Fruit fly (Drosophila melanogaster) whole organism, adult: ENCODE measurements around the gene Pmi.

Source experiments
- CG11617 ChIP-seq: fragments of 200-800 bp; sonication (Bioruptor generic); optimal IDR thresholded peaks from 2 replicates; lab custom pipeline; 2017; ENCODE audit warnings: mild to moderate bottlenecking, missing biosample characterization, missing genetic modification reagents, missing genetic modification characterization
- CG12768 ChIP-seq: fragments of 200-800 bp; sonication (Bioruptor generic); optimal IDR thresholded peaks from 2 replicates; lab custom pipeline; 2017; ENCODE audit warnings: missing biosample characterization, missing genetic modification characterization, mild to moderate bottlenecking, moderate library complexity, missing genetic modification reagents
- CG1620 ChIP-seq: fragments of 200-800 bp; sonication (Bioruptor generic); optimal IDR thresholded peaks from 2 replicates; lab custom pipeline; 2016; ENCODE audit warnings: missing biosample characterization, missing genetic modification characterization
- CG33017 ChIP-seq: fragments of 200-800 bp; sonication (Bioruptor generic); optimal IDR thresholded peaks from 2 replicates; lab custom pipeline; 2018; ENCODE audit warnings: missing biosample characterization, mild to moderate bottlenecking, missing genetic modification characterization, moderate library complexity
- CG5204 ChIP-seq: fragments of 200-800 bp; sonication (Bioruptor generic); optimal IDR thresholded peaks from 2 replicates; lab custom pipeline; 2016; ENCODE audit warnings: missing biosample characterization, missing genetic modification characterization
- CG7101 ChIP-seq: fragments of 200-800 bp; sonication (Bioruptor generic); optimal IDR thresholded peaks from 2 replicates; lab custom pipeline; 2018; ENCODE audit warnings: missing biosample characterization, mild to moderate bottlenecking, missing genetic modification characterization, moderate library complexity
- Clk ChIP-seq: fragments of 200-800 bp; sonication (Bioruptor generic); optimal IDR thresholded peaks from 2 replicates; lab custom pipeline; 2017; ENCODE audit warnings: missing biosample characterization, missing genetic modification characterization
- Crg-1 ChIP-seq: fragments of 200-800 bp; sonication (Bioruptor generic); optimal IDR thresholded peaks from 2 replicates; lab custom pipeline; 2016; ENCODE audit warnings: missing biosample characterization, missing genetic modification characterization
- Hr96 ChIP-seq: fragments of 200-800 bp; sonication (Bioruptor generic); optimal IDR thresholded peaks from 2 replicates; lab custom pipeline; 2016; ENCODE audit warnings: missing biosample characterization, missing genetic modification characterization
- Mnt ChIP-seq: fragments of 200-800 bp; sonication (Bioruptor generic); optimal IDR thresholded peaks from 2 replicates; lab custom pipeline; 2016; ENCODE audit warnings: missing biosample characterization, mild to moderate bottlenecking, missing genetic modification characterization
- cic ChIP-seq: fragments of 200-800 bp; sonication (Bioruptor generic); optimal IDR thresholded peaks from 2 replicates; lab custom pipeline; 2017; ENCODE audit warnings: missing biosample characterization, mild to moderate bottlenecking, missing genetic modification characterization, moderate library complexity
- kay ChIP-seq: fragments of 200-800 bp; sonication (Bioruptor generic); peaks from one replicate; lab custom pipeline; 2016; ENCODE audit warnings: missing biosample characterization, missing genetic modification characterization, borderline replicate concordance
- pad ChIP-seq: fragments of 200-800 bp; sonication (Bioruptor generic); optimal IDR thresholded peaks from 3 replicates; lab custom pipeline; 2017; ENCODE audit warnings: missing biosample characterization, missing genetic modification characterization, mild to moderate bottlenecking, moderate library complexity, missing genetic modification reagents
- toe ChIP-seq: fragments of 200-800 bp; sonication (Bioruptor generic); optimal IDR thresholded peaks from 2 replicates; lab custom pipeline; 2016; ENCODE audit warnings: missing biosample characterization, missing genetic modification characterization

DNA sequence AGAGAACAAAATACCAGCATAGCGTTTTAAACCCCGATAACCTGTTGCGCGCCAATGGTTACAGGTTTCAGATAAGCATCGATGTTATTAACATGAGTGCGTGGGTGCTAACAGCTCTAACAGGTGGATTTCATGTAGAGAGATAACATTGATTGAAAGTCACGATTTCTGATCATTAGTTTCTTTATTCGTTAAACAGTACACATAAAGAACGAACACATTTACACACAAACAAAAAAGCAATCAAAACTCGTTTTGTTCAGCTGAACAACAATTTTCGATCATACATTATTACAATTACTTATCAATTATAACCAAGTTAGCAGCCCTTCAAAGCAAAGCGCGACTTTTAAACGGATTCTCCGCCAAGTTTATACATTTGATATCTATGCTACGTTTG is 9.8 kb downstream of the Pmi start:
- TF ChIP-seq cic (GFP tag; lab: Kevin White, UChicago), result no peak
- no peak for TF ChIP-seq Crg-1 (GFP tag; lab: Kevin White, UChicago)
- TF ChIP-seq CG1620, result no peak
- TF ChIP-seq toe (GFP tag; lab: Kevin White, UChicago), result no peak
- peak; percentile 35 for TF ChIP-seq CG33017
- TF ChIP-seq CG12768 (GFP tag; lab: Kevin White, UChicago), result no peak
- no peak for TF ChIP-seq CG5204 (GFP tag; lab: Kevin White, UChicago)
- no peak for TF ChIP-seq Hr96 (GFP tag; lab: Kevin White, UChicago)
- TF ChIP-seq kay (GFP tag; lab: Kevin White, UChicago), result no peak
- no peak for TF ChIP-seq pad (GFP tag; lab: Kevin White, UChicago)
- no peak for TF ChIP-seq CG11617 (GFP tag; lab: Kevin White, UChicago)
- no peak for TF ChIP-seq Mnt (GFP tag; lab: Kevin White, UChicago)
- TF ChIP-seq CG7101, result peak; percentile 29
- no peak for TF ChIP-seq Clk (GFP tag; lab: Kevin White, UChicago)
